Fruit fly (Drosophila melanogaster) whole organism, prepupa: ENCODE results near the gene CG34313.
A peak's percentile ranks its signal among the peaks of the same experiment; 100 is the strongest.

ENCODE experiments used
- CG9139 ChIP-seq: fragments of 200-800 bp; sonication (Bioruptor generic); optimal IDR thresholded peaks from 3 replicates; lab custom pipeline; 2017; ENCODE audit warnings: missing biosample characterization, mild to moderate bottlenecking, missing genetic modification characterization
- fd85E ChIP-seq: fragments of 200-800 bp; sonication (Bioruptor generic); optimal IDR thresholded peaks from 3 replicates; lab custom pipeline; 2016; ENCODE audit warnings: missing biosample characterization, missing genetic modification characterization
- salr ChIP-seq, 2 experiments: fragments of 200-800 bp; sonication (Bioruptor generic); optimal IDR thresholded peaks; 3 replicates each; lab custom pipeline; 2016 to 2018; ENCODE audit warnings: missing biosample characterization in 2 of 2, missing genetic modification characterization in 2 of 2, mild to moderate bottlenecking in 1 of 2

DNA sequence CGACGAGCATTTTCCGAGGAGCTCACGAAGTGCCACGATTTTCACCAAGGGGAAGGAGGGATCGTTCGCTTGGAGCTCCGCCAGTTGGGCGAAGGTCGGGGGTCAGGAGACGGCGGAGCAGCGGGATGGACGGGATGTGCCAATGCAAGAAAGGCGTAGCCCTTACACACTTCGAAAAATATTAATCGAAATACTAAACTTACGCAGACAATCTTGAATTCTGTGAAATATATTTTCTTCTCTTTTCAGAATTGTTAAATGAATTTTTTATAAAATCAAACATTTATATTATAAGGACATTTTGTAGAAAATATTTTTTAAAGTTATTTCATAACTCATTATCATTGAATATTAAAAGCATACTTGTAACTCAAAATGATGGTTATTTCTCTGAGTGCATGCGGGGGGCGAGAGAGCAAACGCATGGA, 10.4 kb upstream of the CG34313 start:
- TF ChIP-seq fd85E (no peak), salr (GFP tag; optimal IDR thresholded peaks at IDR 0.05; lab: Kevin White, UChicago) (peak in 1 of 2 experiments; percentile 64), CG9139 (GFP tag; lab: Kevin White, UChicago) (no peak)
